Fruit fly (Drosophila melanogaster) whole organism, prepupa: ENCODE results near the gene CG18810.

ENCODE experiments used
- CG10631 ChIP-seq: fragments of 200-800 bp; sonication (Bioruptor generic); optimal IDR thresholded peaks from 2 replicates; lab custom pipeline; 2016; ENCODE audit warnings: missing biosample characterization, missing genetic modification characterization
- CG10669 ChIP-seq: fragments of 200-800 bp; sonication (Bioruptor generic); optimal IDR thresholded peaks from 3 replicates; lab custom pipeline; 2018; ENCODE audit warnings: missing biosample characterization, mild to moderate bottlenecking, missing genetic modification characterization, moderate library complexity
- CG1621 ChIP-seq: fragments of 200-800 bp; sonication (Bioruptor generic); optimal IDR thresholded peaks from 3 replicates; lab custom pipeline; 2018; ENCODE audit warnings: missing biosample characterization, mild to moderate bottlenecking, missing genetic modification characterization
- CG3032 ChIP-seq: fragments of 200-800 bp; optimal IDR thresholded peaks from 2 replicates; lab custom pipeline; 2019; ENCODE audit warnings: missing biosample characterization, mild to moderate bottlenecking, missing genetic modification characterization, moderate library complexity
- CG31627 ChIP-seq: fragments of 200-800 bp; sonication (Bioruptor generic); optimal IDR thresholded peaks from 3 replicates; lab custom pipeline; 2016; ENCODE audit warnings: missing biosample characterization, missing genetic modification characterization
- CG32006 ChIP-seq: fragments of 200-800 bp; sonication (Bioruptor generic); optimal IDR thresholded peaks from 3 replicates; lab custom pipeline; 2017; ENCODE audit warnings: missing biosample characterization, mild to moderate bottlenecking, missing genetic modification characterization
- CG3919 ChIP-seq: fragments of 200-800 bp; sonication (Bioruptor generic); optimal IDR thresholded peaks from 3 replicates; lab custom pipeline; 2016; ENCODE audit warnings: missing biosample characterization, missing genetic modification characterization
- CG6163 ChIP-seq: fragments of 200-800 bp; sonication (Bioruptor generic); IDR thresholded peaks from 3 replicates; pipeline ENCODE4 v1.3.6; 2022; ENCODE audit warnings: missing biosample characterization, missing genetic modification characterization
- CG6792 ChIP-seq: fragments of 200-800 bp; sonication (Bioruptor generic); optimal IDR thresholded peaks from 3 replicates; lab custom pipeline; 2016; ENCODE audit warnings: missing biosample characterization, missing genetic modification characterization
- CG6808 ChIP-seq: fragments of 200-800 bp; sonication (Bioruptor generic); optimal IDR thresholded peaks from 3 replicates; lab custom pipeline; 2017; ENCODE audit warnings: missing biosample characterization, missing genetic modification characterization, mild to moderate bottlenecking, moderate library complexity, missing genetic modification reagents
- CG6854 ChIP-seq: fragments of 200-800 bp; sonication (Bioruptor generic); optimal IDR thresholded peaks from 2 replicates; lab custom pipeline; 2017; ENCODE audit warnings: missing biosample characterization, mild to moderate bottlenecking, missing genetic modification characterization
- CG7368 ChIP-seq: fragments of 200-800 bp; sonication (Bioruptor generic); optimal IDR thresholded peaks from 3 replicates; lab custom pipeline; 2016; ENCODE audit warnings: missing biosample characterization, missing genetic modification characterization
- CG9139 ChIP-seq: fragments of 200-800 bp; sonication (Bioruptor generic); optimal IDR thresholded peaks from 3 replicates; lab custom pipeline; 2017; ENCODE audit warnings: missing biosample characterization, mild to moderate bottlenecking, missing genetic modification characterization
- Eip75B ChIP-seq: fragments of 200-800 bp; sonication (Bioruptor generic); optimal IDR thresholded peaks from 3 replicates; lab custom pipeline; 2016; ENCODE audit warnings: missing biosample characterization, missing genetic modification characterization
- Eip93F ChIP-seq: fragments of 200-800 bp; sonication (Bioruptor generic); optimal IDR thresholded peaks from 2 replicates; lab custom pipeline; 2016; ENCODE audit warnings: missing biosample characterization, mild to moderate bottlenecking, missing genetic modification characterization
- Ets21C ChIP-seq: fragments of 200-800 bp; sonication (Bioruptor generic); optimal IDR thresholded peaks from 3 replicates; lab custom pipeline; 2016; ENCODE audit warnings: missing biosample characterization, missing genetic modification characterization
- Ets96B ChIP-seq: fragments of 200-800 bp; optimal IDR thresholded peaks from 2 replicates; lab custom pipeline; 2019; ENCODE audit warnings: missing biosample characterization, mild to moderate bottlenecking, missing genetic modification characterization, moderate library complexity
- Gug ChIP-seq: fragments of 200-800 bp; sonication (Bioruptor generic); IDR thresholded peaks from 2 replicates; pipeline ENCODE4 v1.3.6; 2022; ENCODE audit warnings: missing biosample characterization, missing genetic modification characterization
- Hr39 ChIP-seq: fragments of 200-800 bp; sonication (Bioruptor generic); optimal IDR thresholded peaks from 2 replicates; lab custom pipeline; 2016; ENCODE audit warnings: missing biosample characterization, missing genetic modification characterization
- Lpt ChIP-seq: fragments of 200-800 bp; sonication (Bioruptor generic); optimal IDR thresholded peaks from 3 replicates; lab custom pipeline; 2016; ENCODE audit warnings: missing biosample characterization, missing genetic modification characterization
- Met ChIP-seq: fragments of 200-800 bp; sonication (Bioruptor generic); optimal IDR thresholded peaks from 3 replicates; lab custom pipeline; 2016; ENCODE audit warnings: missing biosample characterization, missing genetic modification characterization
- OdsH ChIP-seq: fragments of 200-800 bp; sonication (Bioruptor generic); optimal IDR thresholded peaks from 3 replicates; lab custom pipeline; 2016; ENCODE audit warnings: missing biosample characterization, missing genetic modification characterization
- Sox102F ChIP-seq: fragments of 200-800 bp; sonication (Bioruptor generic); optimal IDR thresholded peaks from 2 replicates; lab custom pipeline; 2016; ENCODE audit warnings: missing biosample characterization, mild to moderate bottlenecking, missing genetic modification characterization
- Sox14 ChIP-seq: fragments of 200-800 bp; sonication (Bioruptor generic); optimal IDR thresholded peaks from 3 replicates; lab custom pipeline; 2016; ENCODE audit warnings: missing biosample characterization, missing genetic modification characterization
- achi ChIP-seq: fragments of 200-800 bp; sonication (Bioruptor generic); optimal IDR thresholded peaks from 3 replicates; lab custom pipeline; 2016; ENCODE audit warnings: missing biosample characterization, missing genetic modification characterization
- cyc ChIP-seq: fragments of 200-800 bp; sonication (Bioruptor generic); optimal IDR thresholded peaks from 3 replicates; lab custom pipeline; 2016; ENCODE audit warnings: missing biosample characterization, missing genetic modification characterization
- dac ChIP-seq: fragments of 200-800 bp; sonication (Bioruptor generic); optimal IDR thresholded peaks from 2 replicates; lab custom pipeline; 2017; ENCODE audit warnings: missing biosample characterization, mild to moderate bottlenecking, missing genetic modification characterization
- dsx ChIP-seq: fragments of 200-800 bp; optimal IDR thresholded peaks from 3 replicates; lab custom pipeline; 2019; ENCODE audit warnings: missing biosample characterization, mild to moderate bottlenecking, missing genetic modification characterization, moderate library complexity; ENCODE audit not compliant: poor library complexity, severe bottlenecking
- esn ChIP-seq: fragments of 200-800 bp; sonication (Bioruptor generic); optimal IDR thresholded peaks from 2 replicates; lab custom pipeline; 2016; ENCODE audit warnings: missing biosample characterization, mild to moderate bottlenecking, missing genetic modification characterization, moderate library complexity
- fd85E ChIP-seq: fragments of 200-800 bp; sonication (Bioruptor generic); optimal IDR thresholded peaks from 3 replicates; lab custom pipeline; 2016; ENCODE audit warnings: missing biosample characterization, missing genetic modification characterization
- fkh ChIP-seq: fragments of 200-800 bp; sonication (Bioruptor generic); optimal IDR thresholded peaks from 3 replicates; lab custom pipeline; 2017; ENCODE audit warnings: missing biosample characterization, mild to moderate bottlenecking, missing genetic modification characterization, moderate library complexity
- pdm3 ChIP-seq: fragments of 200-800 bp; sonication (Bioruptor generic); optimal IDR thresholded peaks from 3 replicates; lab custom pipeline; 2016; ENCODE audit warnings: missing biosample characterization, missing genetic modification characterization
- salr ChIP-seq, 2 experiments: fragments of 200-800 bp; sonication (Bioruptor generic); optimal IDR thresholded peaks; 3 replicates each; lab custom pipeline; 2016 to 2018; ENCODE audit warnings: missing biosample characterization in 2 of 2, missing genetic modification characterization in 2 of 2, mild to moderate bottlenecking in 1 of 2
- spab ChIP-seq: fragments of 200-800 bp; sonication (Bioruptor generic); optimal IDR thresholded peaks from 2 replicates; lab custom pipeline; 2017; ENCODE audit warnings: missing biosample characterization, mild to moderate bottlenecking, missing genetic modification characterization, missing genetic modification reagents
- ss ChIP-seq, 2 experiments: fragments of 200-800 bp; sonication (Bioruptor generic); optimal IDR thresholded peaks; 2 replicates in 1 of 2; 3 replicates in 1 of 2; lab custom pipeline; 2017 to 2018; ENCODE audit warnings: mild to moderate bottlenecking in 2 of 2, missing biosample characterization in 2 of 2, missing genetic modification characterization in 2 of 2, moderate library complexity in 1 of 2
- vri ChIP-seq: fragments of 200-800 bp; sonication (Bioruptor generic); optimal IDR thresholded peaks from 3 replicates; lab custom pipeline; 2016; ENCODE audit warnings: missing biosample characterization, mild to moderate bottlenecking, missing genetic modification characterization

The CG18810 gene

DNA sequence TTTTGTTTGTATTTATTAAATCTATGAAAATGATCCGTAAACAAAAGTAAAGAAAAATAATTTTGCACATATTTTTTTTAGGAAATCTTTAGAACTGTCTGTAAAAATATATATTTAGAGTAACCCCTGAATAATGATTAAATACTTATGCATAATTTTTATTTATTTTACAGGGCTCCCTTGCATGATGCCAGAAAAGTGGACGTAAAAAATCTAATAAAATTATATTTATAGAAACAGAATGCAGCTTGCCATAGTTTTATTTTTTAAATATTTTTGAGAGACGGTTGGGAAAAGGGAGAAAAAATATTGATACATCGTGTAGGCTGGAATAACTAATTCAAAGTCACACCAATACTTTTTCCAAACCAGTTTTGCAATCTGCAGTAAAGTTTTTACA lies at the start of gene CG18810:
Gene CG18810, plus strand, starts transcription at position 301 of the 400 bp plus-strand sequence.
- TF ChIP-seq CG6808 (GFP tag; lab: Kevin White, UChicago) (no peak), Sox102F (GFP tag; lab: Kevin White, UChicago) (no peak), CG10669 (no peak), salr (GFP tag; optimal IDR thresholded peaks at IDR 0.05; lab: Kevin White, UChicago) (no peak), CG31627 (no peak), ss (GFP tag; optimal IDR thresholded peaks at IDR 0.05; lab: Kevin White, UChicago) (no peak), CG6163 (GFP tag; lab: Robert Waterston, UW) (no peak), CG3919 (GFP tag; lab: Kevin White, UChicago) (no peak), esn (GFP tag; lab: Kevin White, UChicago) (no peak)

dm6 chr2L:20601282-20601681 lies 47.4 kb upstream of the CG18810 start:
- no peak for TF ChIP-seq fkh (GFP tag; lab: Kevin White, UChicago)
- TF ChIP-seq OdsH, result no peak
- TF ChIP-seq cyc (GFP tag; lab: Kevin White, UChicago), result no peak
- TF ChIP-seq fd85E (GFP tag; lab: Kevin White, UChicago), result no peak
- no peak for TF ChIP-seq dac (GFP tag; lab: Kevin White, UChicago)
- TF ChIP-seq CG32006 (GFP tag; lab: Kevin White, UChicago), result no peak
- no peak for TF ChIP-seq CG6792
- TF ChIP-seq CG6808 (GFP tag; lab: Kevin White, UChicago), result no peak
- no peak for TF ChIP-seq CG6854
- TF ChIP-seq Eip93F (GFP tag; lab: Kevin White, UChicago), result no peak
- TF ChIP-seq Lpt, result no peak
- TF ChIP-seq Hr39, result no peak

dm6 chr2L:20604096-20604495 lies 44.6 kb upstream of the CG18810 start, which contains the start of gene CG31677:
Gene CG31677 (minus strand): TSS chr2L:20604196.
- TF ChIP-seq Eip75B (GFP tag; lab: Kevin White, UChicago) (no peak), Gug (GFP tag; lab: Robert Waterston, UW) (no peak), esn (GFP tag; lab: Kevin White, UChicago) (no peak), CG10669 (no peak), CG6854 (no peak), ss (GFP tag; optimal IDR thresholded peaks at IDR 0.05; lab: Kevin White, UChicago) (no peak), achi (GFP tag; lab: Kevin White, UChicago) (no peak), CG31627 (no peak), CG3032 (no peak), CG9139 (GFP tag; lab: Kevin White, UChicago) (no peak), CG32006 (GFP tag; lab: Kevin White, UChicago) (no peak), Met (GFP tag; lab: Kevin White, UChicago) (no peak), CG6808 (GFP tag; lab: Kevin White, UChicago) (no peak)

DNA sequence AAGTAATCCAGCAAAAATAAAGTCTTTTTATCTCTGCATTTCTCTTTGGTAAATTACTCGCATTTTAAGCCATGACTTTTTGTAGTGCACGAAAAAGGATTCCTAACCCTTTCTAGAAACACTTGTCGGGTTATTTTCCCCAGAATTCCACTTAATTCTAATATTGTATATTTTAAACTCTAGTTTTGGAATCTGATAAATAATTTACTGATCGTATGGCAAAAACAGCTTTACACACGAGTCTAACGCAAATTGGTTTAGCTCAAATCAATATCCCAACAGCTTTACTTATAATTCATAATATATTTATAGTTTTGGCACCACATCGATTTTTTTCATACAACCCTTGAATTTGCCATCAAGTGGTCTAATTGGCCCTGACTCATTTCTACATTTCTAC lies 34.5 kb upstream of the CG18810 start, which contains the start of gene CG15475:
Gene CG15475, plus strand, starts transcription at position 301 of the 400 bp plus-strand sequence.
- TF ChIP-seq CG10631 (GFP tag; lab: Kevin White, UChicago), result no peak

DNA sequence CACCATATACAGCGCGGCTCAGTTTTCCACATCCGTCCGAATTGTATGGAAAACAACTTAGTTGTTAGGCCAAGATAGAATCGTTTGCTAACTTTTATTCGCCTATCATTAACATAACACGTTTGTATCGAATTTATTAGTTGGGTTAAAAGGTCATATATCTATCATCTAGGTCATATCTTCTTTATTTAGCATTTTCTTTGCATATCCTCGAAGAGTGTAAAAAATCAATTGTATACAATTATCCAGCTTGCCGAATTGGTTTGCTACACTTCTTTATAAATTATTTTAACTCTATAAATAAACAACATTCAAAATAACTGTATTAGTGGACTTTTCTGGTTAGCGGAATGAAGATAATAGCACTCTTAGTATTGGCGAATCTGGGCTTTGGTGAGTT lies 14.5 kb upstream of the CG18810 start, which contains the start of gene CG17472:
Gene CG17472, plus strand, starts transcription at position 301 of the 400 bp plus-strand sequence.
- TF ChIP-seq CG1621 (tag; lab: Kevin White, UChicago) (no peak), Ets96B (tag; lab: Kevin White, UChicago) (no peak), CG7368 (no peak), Met (GFP tag; lab: Kevin White, UChicago) (no peak), Hr39 (no peak), spab (GFP tag; lab: Kevin White, UChicago) (no peak), pdm3 (GFP tag; lab: Kevin White, UChicago) (no peak), CG3032 (no peak), vri (GFP tag; lab: Kevin White, UChicago) (no peak), dsx (no peak), CG10631 (GFP tag; lab: Kevin White, UChicago) (no peak), Sox14 (GFP tag; lab: Kevin White, UChicago) (no peak), Lpt (no peak), Ets21C (GFP tag; lab: Kevin White, UChicago) (no peak)
